Fruit fly (Drosophila melanogaster) Kc167 (cell line): ENCODE measurements around the gene Hr39.

Experiments
- Myc ChIP-seq: fragments of >200 bp; optimal IDR thresholded peaks from 2 replicates; lab custom pipeline; 2017; ENCODE audit warnings: missing external identifiers
- Sin3A ChIP-seq: fragments of >200 bp; optimal IDR thresholded peaks from 2 replicates; lab custom pipeline; 2018; ENCODE audit warnings: missing external identifiers
- h ChIP-seq: fragments of >200 bp; optimal IDR thresholded peaks from 3 replicates; lab custom pipeline; 2018; ENCODE audit warnings: missing external identifiers
- insv ChIP-seq: fragments of >200 bp; optimal IDR thresholded peaks from 3 replicates; lab custom pipeline; 2018; ENCODE audit warnings: missing external identifiers
- psq ChIP-seq: fragments of >200 bp; optimal IDR thresholded peaks from 2 replicates; lab custom pipeline; 2017; ENCODE audit warnings: missing external identifiers
- ttk ChIP-seq: sonication (Bioruptor generic); optimal IDR thresholded peaks from 2 replicates; lab custom pipeline; 2017; ENCODE audit warnings: missing external identifiers

- TF ChIP-seq psq (lab: Kevin White, UChicago) (no peak), Myc (lab: Kevin White, UChicago) (no peak), ttk (lab: Kevin White, UChicago) (no peak), insv (lab: Kevin White, UChicago) (no peak), Sin3A (no peak), h (no peak)
These were observed 22.0 kb downstream of the Hr39 start for dm6 chr2L:21259008-21259407.
